Fruit fly (Drosophila melanogaster) whole organism, embryonic: Measurements from ENCODE around the gene Coq7.

Experiments
- ATbp ChIP-seq: fragments of 200-800 bp; sonication (Bioruptor generic); optimal IDR thresholded peaks from 2 replicates; lab custom pipeline; 2017; ENCODE audit warnings: missing biosample characterization, mild to moderate bottlenecking, missing genetic modification characterization, missing genetic modification reagents
- Atf6 ChIP-seq: fragments of 200-800 bp; sonication (Bioruptor generic); IDR thresholded peaks from 2 replicates; pipeline ENCODE4 v1.3.6; 2022; ENCODE audit warnings: missing biosample characterization, missing genetic modification characterization
- Awh ChIP-seq: fragments of 200-800 bp; sonication (Bioruptor generic); IDR thresholded peaks from 2 replicates; pipeline ENCODE4, ENCODE4 v1.3.6; 2022; ENCODE audit warnings: missing biosample characterization, missing genetic modification characterization
- CG12155 ChIP-seq: fragments of 200-800 bp; sonication (Bioruptor generic); optimal IDR thresholded peaks from 3 replicates; lab custom pipeline; 2016; ENCODE audit warnings: missing biosample characterization, missing genetic modification characterization
- CG13775 ChIP-seq: fragments of 200-800 bp; sonication (Bioruptor generic); optimal IDR thresholded peaks from 3 replicates; lab custom pipeline; 2017; ENCODE audit warnings: missing biosample characterization, mild to moderate bottlenecking, missing genetic modification characterization
- CG13894 ChIP-seq: fragments of 200-800 bp; sonication (Bioruptor generic); optimal IDR thresholded peaks from 3 replicates; lab custom pipeline; 2018; ENCODE audit warnings: missing biosample characterization, mild to moderate bottlenecking, missing genetic modification characterization, moderate library complexity
- CG1603 ChIP-seq: fragments of 200-800 bp; sonication (Bioruptor generic); optimal IDR thresholded peaks from 2 replicates; lab custom pipeline; 2019; ENCODE audit warnings: missing biosample characterization, mild to moderate bottlenecking, missing genetic modification characterization, moderate library complexity
- CG16779 ChIP-seq: fragments of 200-800 bp; sonication (Bioruptor generic); IDR thresholded peaks from 2 replicates; pipeline ENCODE4 v1.3.6; 2022; ENCODE audit warnings: missing biosample characterization, missing genetic modification characterization
- CG18599 ChIP-seq: fragments of 200-800 bp; sonication (Bioruptor generic); optimal IDR thresholded peaks from 3 replicates; lab custom pipeline; 2017; ENCODE audit warnings: missing biosample characterization, missing genetic modification characterization, mild to moderate bottlenecking, moderate library complexity, missing genetic modification reagents
- CG30020 ChIP-seq: fragments of 200-800 bp; optimal IDR thresholded peaks from 2 replicates; lab custom pipeline; 2019; ENCODE audit warnings: missing biosample characterization, mild to moderate bottlenecking, missing genetic modification characterization, moderate library complexity
- CG4730 ChIP-seq: fragments of 200-800 bp; sonication (Bioruptor generic); IDR thresholded peaks from 2 replicates; pipeline ENCODE4 v1.3.6; 2022; ENCODE audit warnings: missing biosample characterization, missing genetic modification characterization
- CG5180 ChIP-seq: fragments of 200-800 bp; sonication (Bioruptor generic); optimal IDR thresholded peaks from 3 replicates; lab custom pipeline; 2017; ENCODE audit warnings: missing biosample characterization, missing genetic modification characterization, mild to moderate bottlenecking, moderate library complexity, missing genetic modification reagents
- CG6654 ChIP-seq: fragments of 200-800 bp; sonication (Bioruptor generic); optimal IDR thresholded peaks from 2 replicates; lab custom pipeline; 2017; ENCODE audit warnings: missing biosample characterization, mild to moderate bottlenecking, missing genetic modification characterization
- CG6683 ChIP-seq: fragments of 200-800 bp; sonication (Bioruptor generic); optimal IDR thresholded peaks from 2 replicates; lab custom pipeline; 2017; ENCODE audit warnings: missing biosample characterization, mild to moderate bottlenecking, missing genetic modification characterization, missing genetic modification reagents
- CG6791 ChIP-seq: fragments of 200-800 bp; sonication (Bioruptor generic); IDR thresholded peaks from 3 replicates; pipeline ENCODE4 v1.3.6; 2022; ENCODE audit warnings: missing biosample characterization, missing genetic modification characterization; ENCODE audit not compliant: partially characterized antibody
- CG7839 ChIP-seq: fragments of 200-800 bp; sonication (Bioruptor generic); optimal IDR thresholded peaks from 3 replicates; lab custom pipeline; 2018; ENCODE audit warnings: missing biosample characterization, mild to moderate bottlenecking, missing genetic modification characterization, moderate library complexity
- CG8924 ChIP-seq: fragments of 200-800 bp; optimal IDR thresholded peaks from 3 replicates; lab custom pipeline; 2019; ENCODE audit warnings: missing biosample characterization, mild to moderate bottlenecking, missing genetic modification characterization, moderate library complexity
- Chrac-16 ChIP-seq: fragments of 200-800 bp; sonication (Bioruptor generic); optimal IDR thresholded peaks from 3 replicates; lab custom pipeline; 2016; ENCODE audit warnings: missing biosample characterization, missing genetic modification characterization
- CrebB ChIP-seq: fragments of 200-800 bp; sonication (Bioruptor generic); optimal IDR thresholded peaks from 3 replicates; lab custom pipeline; 2018; ENCODE audit warnings: missing biosample characterization, mild to moderate bottlenecking, missing genetic modification characterization
- Doc3 ChIP-seq: fragments of 200-800 bp; sonication (Bioruptor generic); IDR thresholded peaks from 3 replicates; pipeline ENCODE4 v1.3.6; 2022; ENCODE audit warnings: missing biosample characterization, missing genetic modification characterization; ENCODE audit not compliant: partially characterized antibody
- E2f1 ChIP-seq: fragments of 200-800 bp; sonication (Bioruptor generic); IDR thresholded peaks from 2 replicates; pipeline ENCODE4 v1.3.6; 2022; ENCODE audit warnings: missing biosample characterization, missing genetic modification characterization
- Eip74EF ChIP-seq, 2 experiments: fragments of 200-800 bp in 1 of 2; fragments of >200 bp in 1 of 2; sonication (Bioruptor generic) in 1 of 2; optimal IDR thresholded peaks; 2 replicates each; lab custom pipeline; 2017 to 2019; ENCODE audit warnings: missing biosample characterization in 2 of 2, missing genetic modification characterization in 2 of 2, mild to moderate bottlenecking in 1 of 2, moderate library complexity in 1 of 2
- HLHmδ ChIP-seq: fragments of 200-800 bp; sonication (Bioruptor generic); optimal IDR thresholded peaks from 2 replicates; lab custom pipeline; 2018; ENCODE audit warnings: missing biosample characterization, mild to moderate bottlenecking, missing genetic modification characterization, moderate library complexity
- Hr3 ChIP-seq: fragments of 200-800 bp; sonication (Bioruptor generic); optimal IDR thresholded peaks from 3 replicates; lab custom pipeline; 2016; ENCODE audit warnings: missing biosample characterization, missing genetic modification characterization
- Jarid2 ChIP-seq: fragments of 200-800 bp; sonication (Bioruptor generic); optimal IDR thresholded peaks from 3 replicates; lab custom pipeline; 2017; ENCODE audit warnings: mild to moderate bottlenecking, missing biosample characterization, missing genetic modification reagents, missing genetic modification characterization
- MTF-1 ChIP-seq: fragments of 200-800 bp; sonication (Bioruptor generic); optimal IDR thresholded peaks from 2 replicates; lab custom pipeline; 2018; ENCODE audit warnings: missing biosample characterization, mild to moderate bottlenecking, missing genetic modification characterization, borderline replicate concordance
- Nf-YB ChIP-seq: fragments of 200-800 bp; sonication (Bioruptor generic); optimal IDR thresholded peaks from 3 replicates; lab custom pipeline; 2019; ENCODE audit warnings: missing biosample characterization, mild to moderate bottlenecking, missing genetic modification characterization, moderate library complexity
- Six4 ChIP-seq: fragments of 200-800 bp; sonication (Bioruptor generic); optimal IDR thresholded peaks from 2 replicates; lab custom pipeline; 2016; ENCODE audit warnings: missing biosample characterization, missing genetic modification characterization
- ap ChIP-seq: fragments of 200-800 bp; sonication (Bioruptor generic); IDR thresholded peaks from 2 replicates; pipeline ENCODE4 v1.3.6; 2022; ENCODE audit warnings: missing biosample characterization, missing genetic modification characterization
- ash1 ChIP-seq: fragments of 200-800 bp; sonication (Bioruptor generic); optimal IDR thresholded peaks from 2 replicates; lab custom pipeline; 2018; ENCODE audit warnings: missing biosample characterization, mild to moderate bottlenecking, missing genetic modification characterization
- az2 ChIP-seq: fragments of 200-800 bp; sonication (Bioruptor generic); optimal IDR thresholded peaks from 3 replicates; lab custom pipeline; 2016; ENCODE audit warnings: missing biosample characterization, missing genetic modification characterization
- dati ChIP-seq: fragments of 200-800 bp; sonication (Bioruptor generic); IDR thresholded peaks from 2 replicates; pipeline ENCODE4 v1.3.6; 2022; ENCODE audit warnings: missing biosample characterization, missing genetic modification characterization
- fd3F ChIP-seq: fragments of 200-800 bp; sonication (Bioruptor generic); optimal IDR thresholded peaks from 2 replicates; lab custom pipeline; 2018; ENCODE audit warnings: missing biosample characterization, mild to moderate bottlenecking, missing genetic modification characterization, moderate library complexity
- fru ChIP-seq: fragments of >200 bp; optimal IDR thresholded peaks from 2 replicates; lab custom pipeline; 2017
- insv ChIP-seq, 2 experiments: fragments of 200-800 bp; sonication (Bioruptor generic); optimal IDR thresholded peaks; 3 replicates each; lab custom pipeline; 2016 to 2018; ENCODE audit warnings: missing biosample characterization in 2 of 2, missing genetic modification characterization in 2 of 2
- kah ChIP-seq: fragments of 200-800 bp; sonication (Bioruptor generic); optimal IDR thresholded peaks from 2 replicates; lab custom pipeline; 2018; ENCODE audit warnings: missing biosample characterization, mild to moderate bottlenecking, missing genetic modification characterization
- lilli ChIP-seq: fragments of 200-800 bp; sonication (Bioruptor generic); optimal IDR thresholded peaks from 3 replicates; lab custom pipeline; 2016; ENCODE audit warnings: missing biosample characterization, missing genetic modification characterization
- mirr ChIP-seq: fragments of 200-800 bp; sonication (Bioruptor generic); optimal IDR thresholded peaks from 3 replicates; lab custom pipeline; 2018; ENCODE audit warnings: missing biosample characterization, mild to moderate bottlenecking, missing genetic modification characterization
- nom ChIP-seq: fragments of 200-800 bp; sonication (Bioruptor generic); optimal IDR thresholded peaks from 2 replicates; lab custom pipeline; 2017; ENCODE audit warnings: missing biosample characterization, missing genetic modification characterization, mild to moderate bottlenecking, moderate library complexity, missing genetic modification reagents
- org-1 ChIP-seq: fragments of 200-800 bp; sonication (Bioruptor generic); optimal IDR thresholded peaks from 2 replicates; lab custom pipeline; 2017; ENCODE audit warnings: missing biosample characterization, missing genetic modification characterization
- pnt ChIP-seq: fragments of 200-800 bp; sonication (Bioruptor generic); optimal IDR thresholded peaks from 3 replicates; lab custom pipeline; 2016; ENCODE audit warnings: missing biosample characterization, missing genetic modification characterization
- pzg ChIP-seq: fragments of 200-800 bp; sonication (Bioruptor generic); optimal IDR thresholded peaks from 3 replicates; lab custom pipeline; 2018; ENCODE audit warnings: missing biosample characterization, mild to moderate bottlenecking, missing genetic modification characterization, moderate library complexity
- schlank ChIP-seq: fragments of 200-800 bp; sonication (Bioruptor generic); optimal IDR thresholded peaks from 2 replicates; lab custom pipeline; 2018; ENCODE audit warnings: missing biosample characterization, mild to moderate bottlenecking, missing genetic modification characterization
- scrt ChIP-seq: fragments of 200-800 bp; sonication (Bioruptor generic); optimal IDR thresholded peaks from 2 replicates; lab custom pipeline; 2018; ENCODE audit warnings: missing biosample characterization, mild to moderate bottlenecking, missing genetic modification characterization, moderate library complexity
- sim ChIP-seq: fragments of 200-800 bp; sonication (Bioruptor generic); IDR thresholded peaks from 2 replicates; pipeline ENCODE4 v1.3.6; 2022; ENCODE audit warnings: missing biosample characterization, missing genetic modification characterization
- sug ChIP-seq: fragments of 200-800 bp; optimal IDR thresholded peaks from 2 replicates; lab custom pipeline; 2019; ENCODE audit warnings: missing biosample characterization, mild to moderate bottlenecking, missing genetic modification characterization, moderate library complexity
- tin ChIP-seq: fragments of 200-800 bp; sonication (Bioruptor generic); optimal IDR thresholded peaks from 3 replicates; lab custom pipeline; 2016; ENCODE audit warnings: missing biosample characterization, missing genetic modification characterization
- trem ChIP-seq: fragments of 200-800 bp; optimal IDR thresholded peaks from 3 replicates; lab custom pipeline; 2019; ENCODE audit warnings: missing biosample characterization, mild to moderate bottlenecking, missing genetic modification characterization, moderate library complexity

Gene Coq7

dm6 chrX:6804485-6805295 lies 33.7 kb downstream of the Coq7 start (continued):
- TF ChIP-seq pzg (GFP tag; lab: Kevin White, UChicago) (no peak), CG18599 (peak; percentile 91), dati (GFP tag; lab: Robert Waterston, UW) (peak; percentile 76), insv (GFP tag; optimal IDR thresholded peaks at IDR 0.05; lab: Kevin White, UChicago) (no peak), sug (peak; percentile 1), kah (GFP tag; lab: Kevin White, UChicago) (no peak), CG12155 (GFP tag; lab: Kevin White, UChicago) (peak; percentile 72), CrebB (tag; lab: Kevin White, UChicago) (peak; percentile 21), CG16779 (GFP tag; lab: Robert Waterston, UW) (peak; percentile 27; the same call in 1 of the 2 replicates), ap (GFP tag; lab: Robert Waterston, UW) (peak; percentile 78), Doc3 (GFP tag; lab: Robert Waterston, UW) (no peak), CG7839 (tag; lab: Kevin White, UChicago) (no peak), CG6654 (peak; percentile 3), CG13894 (tag; lab: Kevin White, UChicago) (peak; percentile 75), Atf6 (GFP tag; lab: Robert Waterston, UW) (peak; percentile 69; the same call in 1 of the 2 replicates), ash1 (peak; percentile 56), trem (peak; percentile 59), CG4730 (GFP tag; lab: Robert Waterston, UW) (peak; percentile 85), mirr (GFP tag; lab: Kevin White, UChicago) (no peak), scrt (GFP tag; lab: Kevin White, UChicago) (peak; percentile 65), fru (lab: Kevin White, UChicago) (no peak), Eip74EF (GFP tag; optimal IDR thresholded peaks at IDR 0.05; lab: Kevin White, UChicago) (no peak), fd3F (peak; percentile 18), ATbp (peak; percentile 80), pnt (peak; percentile 63), E2f1 (peak; percentile 83), CG8924 (peak; percentile 81), CG6791 (GFP tag; lab: Robert Waterston, UW) (no peak), org-1 (GFP tag; lab: Kevin White, UChicago) (peak; percentile 60), MTF-1 (GFP tag; lab: Kevin White, UChicago) (peak; percentile 33), CG6683 (GFP tag; lab: Kevin White, UChicago) (peak; percentile 33), schlank (tag; lab: Kevin White, UChicago) (no peak), CG5180 (GFP tag; lab: Kevin White, UChicago) (peak; percentile 39), Hr3 (GFP tag; lab: Kevin White, UChicago) (peak; percentile 73), Six4 (peak; percentile 53), tin (GFP tag; lab: Kevin White, UChicago) (peak; percentile 64), sim (GFP tag; lab: Robert Waterston, UW) (peak; percentile 72; the same call in 1 of the 2 replicates), Chrac-16 (GFP tag; lab: Kevin White, UChicago) (peak; percentile 77), nom (GFP tag; lab: Kevin White, UChicago) (peak; percentile 36), CG1603 (tag; lab: Kevin White, UChicago) (peak; percentile 91), CG30020 (tag; lab: Kevin White, UChicago) (no peak), Awh (peak; percentile 92), HLHmδ (GFP tag; lab: Kevin White, UChicago) (no peak), CG13775 (GFP tag; lab: Kevin White, UChicago) (peak; percentile 59), lilli (GFP tag; lab: Kevin White, UChicago) (peak; percentile 77), az2 (peak; percentile 87), Nf-YB (GFP tag; lab: Kevin White, UChicago) (peak; percentile 36), Jarid2 (GFP tag; lab: Kevin White, UChicago) (peak; percentile 16)
